Fruit fly (Drosophila melanogaster) whole organism, wandering third instar larva: ENCODE results near the gene Cdk2.
A peak's percentile ranks its signal among the peaks of the same experiment; 100 is the strongest.

Source experiments
- CG9705 ChIP-seq: fragments of 200-800 bp; sonication (Bioruptor generic); optimal IDR thresholded peaks from 2 replicates; lab custom pipeline; 2018; ENCODE audit warnings: missing biosample characterization, mild to moderate bottlenecking, missing genetic modification characterization
- N ChIP-seq: fragments of >200 bp; optimal IDR thresholded peaks from 2 replicates; lab custom pipeline; 2018; ENCODE audit warnings: missing biosample characterization, missing external identifiers, missing genetic modification characterization
- OdsH ChIP-seq: fragments of 200-800 bp; sonication (Bioruptor generic); optimal IDR thresholded peaks from 2 replicates; lab custom pipeline; 2016; ENCODE audit warnings: missing biosample characterization, mild to moderate bottlenecking, missing genetic modification characterization
- dmrt93B ChIP-seq: fragments of 200-800 bp; sonication (Bioruptor generic); optimal IDR thresholded peaks from 2 replicates; lab custom pipeline; 2018; ENCODE audit warnings: missing biosample characterization, mild to moderate bottlenecking, missing genetic modification characterization
- ey ChIP-seq: fragments of 200-800 bp; sonication (Bioruptor generic); optimal IDR thresholded peaks from 2 replicates; lab custom pipeline; 2016; ENCODE audit warnings: missing biosample characterization, missing genetic modification characterization
- lola ChIP-seq: fragments of >200 bp; optimal IDR thresholded peaks from 2 replicates; lab custom pipeline; 2017; ENCODE audit warnings: missing biosample characterization, missing genetic modification characterization
- pan ChIP-seq: fragments of >200 bp; optimal IDR thresholded peaks from 2 replicates; lab custom pipeline; 2017
- psq ChIP-seq: fragments of 200-800 bp; sonication (Bioruptor generic); optimal IDR thresholded peaks from 3 replicates; lab custom pipeline; 2017; ENCODE audit warnings: missing biosample characterization, mild to moderate bottlenecking, missing genetic modification characterization, moderate library complexity

- TF ChIP-seq lola (GFP tag; lab: Kevin White, UChicago) (no peak), ey (peak; percentile 32), psq (GFP tag; lab: Kevin White, UChicago) (peak; percentile 93), N (GFP tag; lab: Kevin White, UChicago) (peak; percentile 86), OdsH (GFP tag; lab: Kevin White, UChicago) (peak; percentile 53), pan (lab: Kevin White, UChicago) (no peak), dmrt93B (GFP tag; lab: Kevin White, UChicago) (no peak), CG9705 (GFP tag; lab: Kevin White, UChicago) (no peak)
Observed at dm6 chr3R:20783714-20784435, 48.5 kb downstream of the Cdk2 start.
